Worm (Caenorhabditis elegans): Measurements from ENCODE around the gene fbxa-120.

- TF ChIP-seq nhr-11 (tag; optimal IDR thresholded peaks at IDR 0.05) (no peak), ceh-31 (tag; optimal IDR thresholded peaks at IDR 0.05) (no peak), pqm-1 (tag; optimal IDR thresholded peaks at IDR 0.05) (no peak), pha-2 (tag; optimal IDR thresholded peaks at IDR 0.05) (no peak), che-1 (tag; optimal IDR thresholded peaks at IDR 0.05) (no peak), F13H6.1 (tag; optimal IDR thresholded peaks at IDR 0.05) (no peak), odd-2 (tag; optimal IDR thresholded peaks at IDR 0.05) (no peak)
Observed at ce11 chrX:17349411-17349810, 46.9 kb downstream of the fbxa-120 start.

Data from whole organism, late embryonic.